Worm (Caenorhabditis elegans): Measurements from ENCODE around the gene Y54G2A.19.

Gene Y54G2A.19

ce11 chrIV:2890401-2890952 is 4.1 kb downstream of the Y54G2A.19 start, which contains the start of the genes nprt-1 and dib-1:
nprt-1 (minus strand) TSS chrIV:2890451.
dib-1 (plus strand) TSS chrIV:2890882.
- TF ChIP-seq ceh-28 (tag; optimal IDR thresholded peaks at IDR 0.05), result no peak
- no peak for TF ChIP-seq nhr-67 (tag; optimal IDR thresholded peaks at IDR 0.05)
- peak; percentile 25 for TF ChIP-seq lin-39 (tag; optimal IDR thresholded peaks at IDR 0.05)
- peak; percentile 72 for TF ChIP-seq nhr-23 (tag; optimal IDR thresholded peaks at IDR 0.05)
- TF ChIP-seq fkh-10 (GFP tag; optimal IDR thresholded peaks at IDR 0.05), result peak; percentile 13
- TF ChIP-seq nhr-12 (tag; optimal IDR thresholded peaks at IDR 0.05), result no peak
- peak; percentile 16 for TF ChIP-seq nhr-25 (tag; optimal IDR thresholded peaks at IDR 0.05)
- TF ChIP-seq lin-15B (tag; optimal IDR thresholded peaks at IDR 0.05), result peak; percentile 74
- TF ChIP-seq pha-4 (tag; optimal IDR thresholded peaks at IDR 0.05), result peak; percentile 67
- no peak for TF ChIP-seq sea-2 (GFP tag; optimal IDR thresholded peaks at IDR 0.05)
- TF ChIP-seq egl-5 (tag; optimal IDR thresholded peaks at IDR 0.05), result peak; percentile 63
- TF ChIP-seq hmg-11 (tag; optimal IDR thresholded peaks at IDR 0.05), result peak; percentile 59
- peak; percentile 2 for TF ChIP-seq elt-2 (tag; optimal IDR thresholded peaks at IDR 0.05)
- peak; percentile 73 for TF ChIP-seq nfya-1 (tag; optimal IDR thresholded peaks at IDR 0.05; ENCODE audit: insufficient read depth)

ce11 chrIV:2888496-2889101 is 5.9 kb downstream of the Y54G2A.19 start:
- TF ChIP-seq ceh-28 (tag; optimal IDR thresholded peaks at IDR 0.05) (no peak), nhr-43 (tag; optimal IDR thresholded peaks at IDR 0.05; ENCODE audit: poor library complexity, severe bottlenecking) (no peak), hmg-11 (tag; optimal IDR thresholded peaks at IDR 0.05) (no peak), nhr-67 (tag; optimal IDR thresholded peaks at IDR 0.05) (no peak), snpc-4 (tag; optimal IDR thresholded peaks at IDR 0.05) (no peak), ztf-11 (tag; optimal IDR thresholded peaks at IDR 0.05) (no peak), tbx-2 (tag; optimal IDR thresholded peaks at IDR 0.05) (no peak), R02D3.7 (tag; optimal IDR thresholded peaks at IDR 0.05) (no peak), lin-15B (tag; optimal IDR thresholded peaks at IDR 0.05) (no peak), fkh-2 (tag; optimal IDR thresholded peaks at IDR 0.05) (no peak), nhr-25 (tag; optimal IDR thresholded peaks at IDR 0.05) (no peak), nfya-1 (tag; optimal IDR thresholded peaks at IDR 0.05; ENCODE audit: insufficient read depth) (no peak), unc-62 (GFP tag; optimal IDR thresholded peaks at IDR 0.05) (no peak), nhr-23 (tag; optimal IDR thresholded peaks at IDR 0.05) (no peak), ZK546.5 (tag; optimal IDR thresholded peaks at IDR 0.05) (no peak), lin-39 (tag; optimal IDR thresholded peaks at IDR 0.05) (no peak), nhr-77 (tag; optimal IDR thresholded peaks at IDR 0.05) (no peak)

- TF ChIP-seq lin-15B (tag; optimal IDR thresholded peaks at IDR 0.05), result no peak
These were observed 7.3 kb downstream of the Y54G2A.19 start for ce11 chrIV:2887245-2887644.

- TF ChIP-seq nfya-1 (tag; optimal IDR thresholded peaks at IDR 0.05; ENCODE audit: insufficient read depth) (peak; percentile 36), egl-5 (tag; optimal IDR thresholded peaks at IDR 0.05) (no peak), snpc-4 (tag; optimal IDR thresholded peaks at IDR 0.05) (no peak), sea-2 (GFP tag; optimal IDR thresholded peaks at IDR 0.05) (no peak), fkh-2 (tag; optimal IDR thresholded peaks at IDR 0.05) (no peak), mml-1 (tag; optimal IDR thresholded peaks at IDR 0.05) (no peak), pha-4 (tag; optimal IDR thresholded peaks at IDR 0.05) (no peak), lsy-12 (tag; optimal IDR thresholded peaks at IDR 0.05) (no peak)
These were observed 7.9 kb downstream of the Y54G2A.19 start, which contains the start of gene dml-1 for ce11 chrIV:2886655-2887054. dml-1 (plus strand) TSS chrIV:2886955.

- TF ChIP-seq lin-15B (tag; optimal IDR thresholded peaks at IDR 0.05) (no peak), tbx-2 (tag; optimal IDR thresholded peaks at IDR 0.05) (no peak), nhr-25 (tag; optimal IDR thresholded peaks at IDR 0.05) (no peak), snpc-4 (tag; optimal IDR thresholded peaks at IDR 0.05) (no peak), nfya-1 (tag; optimal IDR thresholded peaks at IDR 0.05; ENCODE audit: insufficient read depth) (peak; percentile 37), ceh-82 (tag; optimal IDR thresholded peaks at IDR 0.05) (no peak), ama-1 (optimal IDR thresholded peaks at IDR 0.05) (no peak), elt-1 (tag; optimal IDR thresholded peaks at IDR 0.05) (no peak)
These were observed 9.3 kb downstream of the Y54G2A.19 start for ce11 chrIV:2885260-2885659.

ce11 chrIV:2864743-2865142 is 29.8 kb downstream of the Y54G2A.19 start, which contains the start of gene Y54G2A.16:
Y54G2A.16 (minus strand) TSS chrIV:2864843.
- TF ChIP-seq R02D3.7 (tag; optimal IDR thresholded peaks at IDR 0.05), result no peak
- no peak for TF ChIP-seq pqm-1 (tag; optimal IDR thresholded peaks at IDR 0.05)
- no peak for TF ChIP-seq mdl-1 (tag; optimal IDR thresholded peaks at IDR 0.05)
- no peak for TF ChIP-seq ZK546.5 (tag; optimal IDR thresholded peaks at IDR 0.05)
- TF ChIP-seq fkh-2 (tag; optimal IDR thresholded peaks at IDR 0.05), result no peak
- TF ChIP-seq nhr-12 (tag; optimal IDR thresholded peaks at IDR 0.05), result no peak
- TF ChIP-seq egl-5 (tag; optimal IDR thresholded peaks at IDR 0.05), result no peak
- TF ChIP-seq unc-39 (tag; optimal IDR thresholded peaks at IDR 0.05), result no peak

Measured in whole organism, L3 larva.